Fruit fly (Drosophila melanogaster) whole organism, embryonic: ENCODE data around the gene Dic61B.
A peak's percentile ranks its signal among the peaks of the same experiment; 100 is the strongest.

ENCODE experiments used
- CG15696 ChIP-seq: fragments of 200-800 bp; sonication (Bioruptor generic); optimal IDR thresholded peaks from 2 replicates; lab custom pipeline; 2019; ENCODE audit warnings: missing biosample characterization, mild to moderate bottlenecking, missing genetic modification characterization, moderate library complexity
- CG17802 ChIP-seq: fragments of 200-800 bp; sonication (Bioruptor generic); optimal IDR thresholded peaks from 2 replicates; lab custom pipeline; 2018; ENCODE audit warnings: missing biosample characterization, mild to moderate bottlenecking, missing genetic modification characterization, moderate library complexity
- CG2199 ChIP-seq: fragments of 200-800 bp; sonication (Bioruptor generic); IDR thresholded peaks from 3 replicates; pipeline ENCODE4 v1.3.6; 2022; ENCODE audit warnings: missing biosample characterization, missing genetic modification characterization
- CG8478 ChIP-seq: fragments of >200 bp; optimal IDR thresholded peaks from 2 replicates; lab custom pipeline; 2018
- CG9215 ChIP-seq: fragments of 200-800 bp; sonication (Bioruptor generic); IDR thresholded peaks from 2 replicates; pipeline ENCODE4 v1.3.6; 2022; ENCODE audit warnings: missing biosample characterization, missing genetic modification characterization
- Deaf1 ChIP-seq: fragments of 200-800 bp; optimal IDR thresholded peaks from 3 replicates; lab custom pipeline; 2019; ENCODE audit warnings: missing biosample characterization, mild to moderate bottlenecking, missing genetic modification characterization, moderate library complexity
- Fer2 ChIP-seq: fragments of 200-800 bp; sonication (Bioruptor generic); optimal IDR thresholded peaks from 2 replicates; lab custom pipeline; 2018; ENCODE audit warnings: missing biosample characterization, mild to moderate bottlenecking, missing genetic modification characterization, moderate library complexity
- Sin3A ChIP-seq: fragments of >200 bp; optimal IDR thresholded peaks from 2 replicates; lab custom pipeline; 2018
- chinmo ChIP-seq: fragments of 200-800 bp; sonication (Bioruptor generic); IDR thresholded peaks from 4 replicates; pipeline ENCODE4 v1.3.6; 2022; ENCODE audit warnings: missing biosample characterization, missing genetic modification characterization; ENCODE audit not compliant: partially characterized antibody
- dati ChIP-seq: fragments of 200-800 bp; sonication (Bioruptor generic); IDR thresholded peaks from 2 replicates; pipeline ENCODE4 v1.3.6; 2022; ENCODE audit warnings: missing biosample characterization, missing genetic modification characterization
- fru ChIP-seq: fragments of >200 bp; optimal IDR thresholded peaks from 2 replicates; lab custom pipeline; 2017
- gcm ChIP-seq: fragments of 200-800 bp; sonication (Bioruptor generic); optimal IDR thresholded peaks from 2 replicates; lab custom pipeline; 2019; ENCODE audit warnings: missing biosample characterization, mild to moderate bottlenecking, missing genetic modification characterization, moderate library complexity

The Dic61B gene

DNA sequence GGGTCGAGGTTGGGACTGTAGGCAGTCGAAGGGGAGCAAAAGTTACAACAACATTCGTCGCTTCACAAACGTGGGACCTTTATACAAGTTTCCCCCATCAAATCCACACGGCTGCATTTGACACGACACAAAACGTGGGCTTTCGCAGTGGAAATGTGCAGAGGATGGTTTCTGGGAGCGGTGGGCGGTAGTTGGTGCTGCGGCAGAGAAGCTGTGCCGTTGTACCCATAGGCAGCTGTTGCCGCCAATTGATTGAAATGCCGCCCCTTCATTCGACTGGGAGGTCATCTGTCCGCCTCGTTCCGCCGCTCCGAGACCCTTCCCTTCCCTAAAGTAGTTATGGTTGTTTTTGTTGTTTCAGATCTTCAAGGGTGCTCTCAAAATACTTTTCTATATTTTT lies 43.3 kb downstream of the Dic61B start (continued):
- TF ChIP-seq gcm = peak; percentile 84
- TF ChIP-seq chinmo (GFP tag; lab: Robert Waterston, UW) = peak; percentile 70; the same call in 1 of the 4 replicates
- no peak for TF ChIP-seq Fer2 (tag; lab: Kevin White, UChicago)
- TF ChIP-seq Sin3A = no peak
- no peak for TF ChIP-seq CG17802 (tag; lab: Kevin White, UChicago)

- TF ChIP-seq CG15696 (tag; lab: Kevin White, UChicago) (no peak), CG2199 (peak; percentile 80), Deaf1 (peak; percentile 28), dati (GFP tag; lab: Robert Waterston, UW) (no peak), CG9215 (no peak), fru (no peak), CG8478 (no peak)
Measured at dm6 chr3L:104076-104475, 48.3 kb downstream of the Dic61B start.
